Fruit fly (Drosophila melanogaster) whole organism, larva: Measurements from ENCODE around the gene ea.

Experiments used
- noc ChIP-seq: fragments of 200-800 bp; sonication (Bioruptor generic); optimal IDR thresholded peaks from 3 replicates; lab custom pipeline; 2019; ENCODE audit warnings: missing biosample characterization, mild to moderate bottlenecking, missing genetic modification characterization, moderate library complexity

Gene ea

DNA sequence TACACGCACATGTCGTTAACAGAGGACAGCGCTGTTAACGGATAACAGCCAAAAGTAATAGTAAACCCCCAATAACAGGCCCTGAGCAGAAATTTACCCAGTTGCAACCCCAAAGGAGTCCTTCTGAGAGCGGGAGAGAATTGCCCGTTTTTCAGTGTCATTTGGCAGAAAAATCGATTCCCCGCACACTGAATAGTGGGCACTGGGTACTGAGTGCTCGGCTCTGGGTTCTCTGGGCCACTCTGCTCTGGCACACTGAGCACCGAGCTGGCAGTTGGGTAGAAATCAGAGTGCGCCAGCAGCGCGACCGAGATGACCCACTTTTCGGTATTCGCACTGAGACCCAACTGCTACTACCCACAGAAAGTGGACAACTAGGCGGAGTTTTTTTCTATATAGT is 45.9 kb downstream of the ea start, which contains the start of gene Rbp:
Gene Rbp (plus strand): TSS at position 239 of the 400 bp plus-strand sequence.
- TF ChIP-seq noc (tag; lab: Kevin White, UChicago), result no peak

DNA sequence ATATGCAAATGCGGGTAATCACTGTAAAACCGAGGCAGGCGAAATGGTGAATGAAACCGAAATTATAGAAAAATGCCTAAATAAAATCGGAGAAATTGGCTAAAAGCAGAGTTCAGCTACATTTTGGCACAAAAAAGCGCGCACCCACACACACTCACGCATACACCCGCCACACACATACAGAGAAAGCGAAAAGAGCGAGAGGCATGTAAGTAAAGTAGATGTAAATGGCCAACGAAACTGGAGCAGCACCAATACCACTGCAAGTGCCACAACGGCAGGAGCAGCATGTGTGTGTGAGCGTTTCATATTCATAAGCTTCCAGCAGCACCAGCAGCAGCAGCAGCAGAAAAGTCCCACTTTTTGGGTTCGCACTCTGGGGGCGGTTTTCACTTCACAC is 46.9 kb downstream of the ea start:
- TF ChIP-seq noc (tag; lab: Kevin White, UChicago), result no peak

DNA sequence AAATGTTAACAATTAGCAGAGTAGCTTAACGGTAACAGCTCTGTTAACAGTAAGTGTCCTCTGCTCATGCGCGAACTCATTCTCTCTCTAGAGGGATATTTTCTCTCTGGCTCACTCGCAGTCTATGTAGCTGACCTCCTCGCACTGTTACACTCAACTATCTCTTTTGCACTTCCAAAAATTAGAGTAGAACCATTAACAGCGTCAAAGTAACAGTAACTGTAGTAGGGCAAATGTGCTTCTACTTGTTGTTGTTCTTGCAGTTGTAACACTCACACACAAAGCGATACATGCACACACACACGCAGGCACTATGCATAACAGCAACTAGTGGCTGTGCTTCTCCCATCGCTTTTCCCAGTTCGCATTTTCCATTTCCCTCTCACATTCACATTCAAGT is 50.5 kb downstream of the ea start:
- TF ChIP-seq noc (tag; lab: Kevin White, UChicago), result no peak
